Worm (Caenorhabditis elegans): ENCODE data around the gene Y46G5A.23.

- TF ChIP-seq skn-1 (tag; optimal IDR thresholded peaks at IDR 0.05) = no peak
- no peak for TF ChIP-seq ceh-82 (tag; optimal IDR thresholded peaks at IDR 0.05)
- no peak for TF ChIP-seq lin-29 (GFP tag; IDR thresholded peaks at IDR 0.05)
- TF ChIP-seq tra-1 (GFP tag; IDR thresholded peaks at IDR 0.05) = no peak
These were observed 37.3 kb upstream of the Y46G5A.23 start for ce11 chrII:12866079-12866478.

Data from whole organism, L4 larva.